Fruit fly (Drosophila melanogaster) whole organism, pupa: Measurements from ENCODE around the gene CG6592.

Source experiments
- CG10348 ChIP-seq: fragments of 200-800 bp; sonication (Bioruptor generic); IDR thresholded peaks from 2 replicates; pipeline ENCODE4 v1.3.6; 2022; ENCODE audit warnings: missing biosample characterization, missing genetic modification characterization
- CG34367 ChIP-seq: fragments of 200-800 bp; sonication (Bioruptor generic); optimal IDR thresholded peaks from 2 replicates; lab custom pipeline; 2018; ENCODE audit warnings: missing biosample characterization, mild to moderate bottlenecking, missing genetic modification characterization
- CG8159 ChIP-seq: fragments of 200-800 bp; sonication (Bioruptor generic); optimal IDR thresholded peaks from 3 replicates; lab custom pipeline; 2018; ENCODE audit warnings: missing biosample characterization, mild to moderate bottlenecking, missing genetic modification characterization, moderate library complexity
- rn ChIP-seq: fragments of 200-800 bp; sonication (Bioruptor generic); IDR thresholded peaks from 2 replicates; pipeline ENCODE4 v1.3.6; 2022; ENCODE audit warnings: missing biosample characterization, missing genetic modification characterization

dm6 chr3L:6038720-6039205 lies 20.7 kb upstream of the CG6592 start, which contains the start of gene Jon65Aiv:
- no peak for TF ChIP-seq CG10348 (GFP tag; lab: Robert Waterston, UW)
- no peak for TF ChIP-seq rn (GFP tag; lab: Robert Waterston, UW)
- TF ChIP-seq CG8159 (tag; lab: Kevin White, UChicago): no peak
- no peak for TF ChIP-seq CG34367 (tag; lab: Kevin White, UChicago)
